Fruit fly (Drosophila melanogaster) whole organism, embryonic: ENCODE data around the gene Cyt-c1L.

Experiments used
- Awh ChIP-seq: fragments of 200-800 bp; sonication (Bioruptor generic); IDR thresholded peaks from 2 replicates; pipeline ENCODE4, ENCODE4 v1.3.6; 2022; ENCODE audit warnings: missing biosample characterization, missing genetic modification characterization
- BtbVII ChIP-seq: fragments of 200-800 bp; sonication (Bioruptor generic); optimal IDR thresholded peaks from 3 replicates; lab custom pipeline; 2017; ENCODE audit warnings: missing biosample characterization, mild to moderate bottlenecking, missing genetic modification characterization
- CG10267 ChIP-seq: fragments of 200-800 bp; sonication (Bioruptor generic); optimal IDR thresholded peaks from 2 replicates; lab custom pipeline; 2018; ENCODE audit warnings: missing biosample characterization, mild to moderate bottlenecking, missing genetic modification characterization, moderate library complexity
- CG10431 ChIP-seq: fragments of 200-800 bp; sonication (Bioruptor generic); optimal IDR thresholded peaks from 3 replicates; lab custom pipeline; 2018; ENCODE audit warnings: missing biosample characterization, mild to moderate bottlenecking, missing genetic modification characterization
- CG10979 ChIP-seq: fragments of 200-800 bp; sonication (Bioruptor generic); optimal IDR thresholded peaks from 2 replicates; lab custom pipeline; 2018; ENCODE audit warnings: missing biosample characterization, mild to moderate bottlenecking, missing genetic modification characterization, moderate library complexity
- CG11085 ChIP-seq: fragments of 200-800 bp; sonication (Bioruptor generic); IDR thresholded peaks from 2 replicates; pipeline ENCODE4 v1.3.6; 2022; ENCODE audit warnings: missing biosample characterization, missing genetic modification characterization
- CG11093 ChIP-seq: fragments of 200-800 bp; sonication (Bioruptor generic); IDR thresholded peaks from 3 replicates; pipeline ENCODE4 v1.3.6; 2022; ENCODE audit warnings: missing biosample characterization, missing genetic modification characterization
- CG11695 ChIP-seq: fragments of 200-800 bp; sonication (Bioruptor generic); IDR thresholded peaks from 3 replicates; pipeline ENCODE4 v1.3.6; 2022; ENCODE audit warnings: missing biosample characterization, missing genetic modification characterization
- CG12769 ChIP-seq: fragments of 200-800 bp; sonication (Bioruptor generic); optimal IDR thresholded peaks from 2 replicates; lab custom pipeline; 2019; ENCODE audit warnings: missing biosample characterization, mild to moderate bottlenecking, missing genetic modification characterization, moderate library complexity
- CG12942 ChIP-seq: fragments of 200-800 bp; sonication (Bioruptor generic); optimal IDR thresholded peaks from 3 replicates; lab custom pipeline; 2016; ENCODE audit warnings: missing biosample characterization, missing genetic modification characterization
- CG14667 ChIP-seq: fragments of 200-800 bp; sonication (Bioruptor generic); IDR thresholded peaks from 2 replicates; pipeline ENCODE4 v1.3.6; 2022; ENCODE audit warnings: missing biosample characterization, missing genetic modification characterization
- CG14965 ChIP-seq: fragments of 200-800 bp; sonication (Bioruptor generic); optimal IDR thresholded peaks from 2 replicates; lab custom pipeline; 2016; ENCODE audit warnings: missing biosample characterization, missing genetic modification characterization, borderline replicate concordance
- CG15269 ChIP-seq: fragments of 200-800 bp; sonication (Bioruptor generic); optimal IDR thresholded peaks from 2 replicates; lab custom pipeline; 2018; ENCODE audit warnings: missing biosample characterization, mild to moderate bottlenecking, missing genetic modification characterization, moderate library complexity
- CG1602 ChIP-seq: fragments of 200-800 bp; sonication (Bioruptor generic); optimal IDR thresholded peaks from 3 replicates; lab custom pipeline; 2016; ENCODE audit warnings: missing biosample characterization, missing genetic modification characterization
- CG1603 ChIP-seq: fragments of 200-800 bp; sonication (Bioruptor generic); optimal IDR thresholded peaks from 2 replicates; lab custom pipeline; 2019; ENCODE audit warnings: missing biosample characterization, mild to moderate bottlenecking, missing genetic modification characterization, moderate library complexity
- CG18262 ChIP-seq: fragments of 200-800 bp; optimal IDR thresholded peaks from 3 replicates; lab custom pipeline; 2019; ENCODE audit warnings: missing biosample characterization, mild to moderate bottlenecking, missing genetic modification characterization, moderate library complexity
- CG2120 ChIP-seq: fragments of 200-800 bp; sonication (Bioruptor generic); optimal IDR thresholded peaks from 3 replicates; lab custom pipeline; 2016; ENCODE audit warnings: missing biosample characterization, missing genetic modification characterization
- CG32532 ChIP-seq: fragments of 200-800 bp; sonication (Bioruptor generic); IDR thresholded peaks from 2 replicates; pipeline ENCODE4 v1.3.6; 2022; ENCODE audit warnings: missing biosample characterization, missing genetic modification characterization
- CG32767 ChIP-seq: fragments of 200-800 bp; sonication (Bioruptor generic); IDR thresholded peaks from 2 replicates; pipeline ENCODE4 v1.3.6; 2022; ENCODE audit warnings: missing biosample characterization, missing genetic modification characterization
- CG32772 ChIP-seq: fragments of 200-800 bp; sonication (Bioruptor generic); IDR thresholded peaks from 2 replicates; pipeline ENCODE4 v1.3.6; 2022; ENCODE audit warnings: missing biosample characterization, missing genetic modification characterization
- CG6683 ChIP-seq: fragments of 200-800 bp; sonication (Bioruptor generic); optimal IDR thresholded peaks from 2 replicates; lab custom pipeline; 2017; ENCODE audit warnings: missing biosample characterization, mild to moderate bottlenecking, missing genetic modification characterization, missing genetic modification reagents
- CG8478 ChIP-seq: fragments of >200 bp; optimal IDR thresholded peaks from 2 replicates; lab custom pipeline; 2018
- CrebB ChIP-seq: fragments of 200-800 bp; sonication (Bioruptor generic); optimal IDR thresholded peaks from 3 replicates; lab custom pipeline; 2018; ENCODE audit warnings: missing biosample characterization, mild to moderate bottlenecking, missing genetic modification characterization
- H15 ChIP-seq: fragments of 200-800 bp; sonication (Bioruptor generic); IDR thresholded peaks from 3 replicates; pipeline ENCODE4 v1.3.6; 2022; ENCODE audit warnings: missing biosample characterization, missing genetic modification characterization
- MBD-R2 ChIP-seq: fragments of 200-800 bp; sonication (Bioruptor generic); IDR thresholded peaks from 2 replicates; pipeline ENCODE4 v1.3.6; 2022; ENCODE audit warnings: missing biosample characterization, missing genetic modification characterization
- Mes4 ChIP-seq: fragments of 200-800 bp; sonication (Bioruptor generic); optimal IDR thresholded peaks from 2 replicates; lab custom pipeline; 2016; ENCODE audit warnings: missing biosample characterization, missing genetic modification characterization
- NFAT ChIP-seq: fragments of 200-800 bp; sonication (Bioruptor generic); IDR thresholded peaks from 2 replicates; pipeline ENCODE4 v1.3.6; 2022; ENCODE audit warnings: missing biosample characterization, missing genetic modification characterization
- Sin3A ChIP-seq: fragments of >200 bp; optimal IDR thresholded peaks from 2 replicates; lab custom pipeline; 2018
- Sox100B ChIP-seq: fragments of 200-800 bp; sonication (Bioruptor generic); optimal IDR thresholded peaks from 3 replicates; lab custom pipeline; 2018; ENCODE audit warnings: missing biosample characterization, mild to moderate bottlenecking, missing genetic modification characterization
- ab ChIP-seq: fragments of 200-800 bp; sonication (Bioruptor generic); optimal IDR thresholded peaks from 2 replicates; lab custom pipeline; 2016; ENCODE audit warnings: missing biosample characterization, missing genetic modification characterization
- bbx ChIP-seq: fragments of 200-800 bp; sonication (Bioruptor generic); IDR thresholded peaks from 2 replicates; pipeline ENCODE4 v1.3.6; 2022; ENCODE audit warnings: missing biosample characterization, missing genetic modification characterization; ENCODE audit not compliant: partially characterized antibody
- da ChIP-seq: fragments of 200-800 bp; sonication (Bioruptor generic); optimal IDR thresholded peaks from 2 replicates; lab custom pipeline; 2016; ENCODE audit warnings: missing biosample characterization, missing genetic modification characterization
- dimm ChIP-seq: fragments of 200-800 bp; sonication (Bioruptor generic); IDR thresholded peaks from 2 replicates; pipeline ENCODE4 v1.3.6; 2022; ENCODE audit warnings: missing biosample characterization, missing genetic modification characterization
- dm ChIP-seq: fragments of 200-800 bp; sonication (Bioruptor generic); optimal IDR thresholded peaks from 3 replicates; lab custom pipeline; 2016; ENCODE audit warnings: missing biosample characterization, missing genetic modification characterization
- dysf ChIP-seq: fragments of 200-800 bp; sonication (Bioruptor generic); IDR thresholded peaks from 3 replicates; pipeline ENCODE4 v1.3.6; 2022; ENCODE audit warnings: missing biosample characterization, missing genetic modification characterization
- ewg ChIP-seq: fragments of 200-800 bp; sonication (Bioruptor generic); optimal IDR thresholded peaks from 3 replicates; lab custom pipeline; 2017; ENCODE audit warnings: mild to moderate bottlenecking, missing biosample characterization, missing genetic modification reagents, missing genetic modification characterization
- gcm ChIP-seq: fragments of 200-800 bp; sonication (Bioruptor generic); optimal IDR thresholded peaks from 2 replicates; lab custom pipeline; 2019; ENCODE audit warnings: missing biosample characterization, mild to moderate bottlenecking, missing genetic modification characterization, moderate library complexity
- insv ChIP-seq, 2 experiments: fragments of 200-800 bp; sonication (Bioruptor generic); optimal IDR thresholded peaks; 3 replicates each; lab custom pipeline; 2016 to 2018; ENCODE audit warnings: missing biosample characterization in 2 of 2, missing genetic modification characterization in 2 of 2
- klu ChIP-seq: fragments of 200-800 bp; sonication (Bioruptor generic); IDR thresholded peaks from 2 replicates; pipeline ENCODE4 v1.3.6; 2022; ENCODE audit warnings: missing biosample characterization, missing genetic modification characterization
- lab ChIP-seq: fragments of 200-800 bp; sonication (Bioruptor generic); optimal IDR thresholded peaks from 3 replicates; lab custom pipeline; 2017; ENCODE audit warnings: missing biosample characterization, missing genetic modification characterization, mild to moderate bottlenecking, moderate library complexity, missing genetic modification reagents
- onecut ChIP-seq: fragments of 200-800 bp; sonication (Bioruptor generic); IDR thresholded peaks from 2 replicates; pipeline ENCODE4 v1.3.6; 2022; ENCODE audit warnings: missing biosample characterization, missing genetic modification characterization
- p53 ChIP-seq: fragments of 200-800 bp; sonication (Bioruptor generic); optimal IDR thresholded peaks from 2 replicates; lab custom pipeline; 2016; ENCODE audit warnings: missing biosample characterization, missing genetic modification characterization
- rib ChIP-seq: fragments of 200-800 bp; sonication (Bioruptor generic); IDR thresholded peaks from 2 replicates; pipeline ENCODE4 v1.3.6; 2022; ENCODE audit warnings: missing biosample characterization, missing genetic modification characterization
- schlank ChIP-seq: fragments of 200-800 bp; sonication (Bioruptor generic); optimal IDR thresholded peaks from 2 replicates; lab custom pipeline; 2018; ENCODE audit warnings: missing biosample characterization, mild to moderate bottlenecking, missing genetic modification characterization
- tin ChIP-seq: fragments of 200-800 bp; sonication (Bioruptor generic); optimal IDR thresholded peaks from 3 replicates; lab custom pipeline; 2016; ENCODE audit warnings: missing biosample characterization, missing genetic modification characterization
- toy ChIP-seq: fragments of 200-800 bp; sonication (Bioruptor generic); IDR thresholded peaks from 2 replicates; pipeline ENCODE4 v1.3.6; 2022; ENCODE audit warnings: missing biosample characterization, missing genetic modification characterization
- vfl ChIP-seq: fragments of 200-800 bp; sonication (Bioruptor generic); optimal IDR thresholded peaks from 2 replicates; lab custom pipeline; 2016; ENCODE audit warnings: missing biosample characterization, missing genetic modification characterization
- vvl ChIP-seq: fragments of 200-800 bp; sonication (Bioruptor generic); IDR thresholded peaks from 2 replicates; pipeline ENCODE4 v1.3.6; 2022; ENCODE audit warnings: missing biosample characterization, missing genetic modification characterization
- wdn ChIP-seq: fragments of 200-800 bp; sonication (Bioruptor generic); IDR thresholded peaks from 2 replicates; pipeline ENCODE4 v1.3.6; 2022; ENCODE audit warnings: missing biosample characterization, missing genetic modification characterization
- zen ChIP-seq: fragments of 200-800 bp; sonication (Bioruptor generic); optimal IDR thresholded peaks from 3 replicates; lab custom pipeline; 2018; ENCODE audit warnings: missing biosample characterization, mild to moderate bottlenecking, missing genetic modification characterization, moderate library complexity

The Cyt-c1L gene

dm6 chr3R:29214982-29215533 lies 11.1 kb upstream of the Cyt-c1L start (continued):
- TF ChIP-seq CG12769 (tag; lab: Kevin White, UChicago) (peak; percentile 58), ewg (peak; percentile 20), CG32767 (0 out of 2 replicates have a peak, but pooled peaks have one; percentile 11), BtbVII (GFP tag; lab: Kevin White, UChicago) (peak; percentile 24), lab (GFP tag; lab: Kevin White, UChicago) (peak; percentile 29), CG2120 (GFP tag; lab: Kevin White, UChicago) (peak; percentile 20), CG32532 (GFP tag; lab: Robert Waterston, UW) (peak; percentile 46), rib (GFP tag; lab: Robert Waterston, UW) (peak; percentile 9; the same call in 1 of the 2 replicates), CG10267 (tag; lab: Kevin White, UChicago) (no peak), vvl (GFP tag; lab: Robert Waterston, UW) (0 out of 2 replicates have a peak, but pooled peaks have one; percentile 7)

dm6 chr3R:29214262-29214661 lies 10.3 kb upstream of the Cyt-c1L start:
- TF ChIP-seq CG6683 (GFP tag; lab: Kevin White, UChicago) (peak; percentile 98), CG1603 (tag; lab: Kevin White, UChicago) (peak; percentile 96), da (GFP tag; lab: Kevin White, UChicago) (peak; percentile 98), dysf (GFP tag; lab: Robert Waterston, UW) (peak; percentile 99), ab (peak; percentile 98), CG10431 (peak; percentile 98), CG11093 (GFP tag; lab: Robert Waterston, UW) (peak; percentile 98), toy (GFP tag; lab: Robert Waterston, UW) (peak; percentile 98), gcm (GFP tag; lab: Kevin White, UChicago) (peak; percentile 99), CG11085 (GFP tag; lab: Robert Waterston, UW) (peak; percentile 96), klu (GFP tag; lab: Robert Waterston, UW) (peak; percentile 95), CG8478 (no peak), schlank (peak; percentile 98), CG18262 (tag; lab: Kevin White, UChicago) (peak; percentile 99), onecut (GFP tag; lab: Robert Waterston, UW) (peak; percentile 99), CG10979 (tag; lab: Kevin White, UChicago) (peak; percentile 100), NFAT (GFP tag; lab: Robert Waterston, UW) (peak; percentile 99), dm (peak; percentile 98), insv (GFP tag; optimal IDR thresholded peaks at IDR 0.05; lab: Kevin White, UChicago) (peak; percentile 82 to 85), dimm (GFP tag; lab: Robert Waterston, UW) (peak; percentile 97), CG14667 (peak; percentile 98), Mes4 (GFP tag; lab: Kevin White, UChicago) (peak; percentile 99), Sox100B (GFP tag; lab: Kevin White, UChicago) (peak; percentile 98), tin (GFP tag; lab: Kevin White, UChicago) (peak; percentile 100), CG15269 (tag; lab: Kevin White, UChicago) (peak; percentile 99), bbx (GFP tag; lab: Robert Waterston, UW) (peak; percentile 45), zen (tag; lab: Kevin White, UChicago) (peak; percentile 99), CG11695 (GFP tag; lab: Robert Waterston, UW) (peak; percentile 99), H15 (GFP tag; lab: Robert Waterston, UW) (peak; percentile 99), Awh (GFP tag; lab: Robert Waterston, UW) (peak; percentile 99), CG14965 (GFP tag; lab: Kevin White, UChicago) (peak; percentile 90), CG12942 (GFP tag; lab: Kevin White, UChicago) (peak; percentile 98), CrebB (tag; lab: Kevin White, UChicago) (peak; percentile 99), CG1602 (GFP tag; lab: Kevin White, UChicago) (peak; percentile 99), vfl (GFP tag; lab: Kevin White, UChicago) (peak; percentile 99), Sin3A (lab: Kevin White, UChicago) (no peak), p53 (GFP tag; lab: Kevin White, UChicago) (peak; percentile 97), wdn (GFP tag; lab: Robert Waterston, UW) (peak; percentile 99), MBD-R2 (peak; percentile 99), CG32772 (peak; percentile 99)
